Worm (Caenorhabditis elegans) whole organism, L2 larva: Measurements from ENCODE around the gene C04G6.4.

Experiments
- aly-2 ChIP-seq: fragments of 150-350 bp; optimal IDR thresholded peaks from 2 replicates; lab custom pipeline; 2014; ENCODE audit warnings: missing biosample characterization, missing genetic modification characterization
- nhr-11 ChIP-seq: fragments of 150-350 bp; optimal IDR thresholded peaks from 2 replicates; lab custom pipeline; 2014; ENCODE audit warnings: missing biosample characterization, missing genetic modification characterization
- nhr-237 ChIP-seq: fragments of 150-350 bp; optimal IDR thresholded peaks from 2 replicates; lab custom pipeline; 2014; ENCODE audit warnings: missing biosample characterization, missing genetic modification characterization
- snpc-4 ChIP-seq: fragments of 150-350 bp; optimal IDR thresholded peaks from 2 replicates; lab custom pipeline; 2014; ENCODE audit warnings: missing biosample characterization, missing genetic modification characterization
- unc-39 ChIP-seq: fragments of 150-350 bp; optimal IDR thresholded peaks from 2 replicates; lab custom pipeline; 2014; ENCODE audit warnings: missing biosample characterization, missing genetic modification characterization
- ztf-11 ChIP-seq: sonication (generic microtip); optimal IDR thresholded peaks from 2 replicates; lab custom pipeline; 2017; ENCODE audit warnings: missing biosample characterization, missing genetic modification characterization

DNA sequence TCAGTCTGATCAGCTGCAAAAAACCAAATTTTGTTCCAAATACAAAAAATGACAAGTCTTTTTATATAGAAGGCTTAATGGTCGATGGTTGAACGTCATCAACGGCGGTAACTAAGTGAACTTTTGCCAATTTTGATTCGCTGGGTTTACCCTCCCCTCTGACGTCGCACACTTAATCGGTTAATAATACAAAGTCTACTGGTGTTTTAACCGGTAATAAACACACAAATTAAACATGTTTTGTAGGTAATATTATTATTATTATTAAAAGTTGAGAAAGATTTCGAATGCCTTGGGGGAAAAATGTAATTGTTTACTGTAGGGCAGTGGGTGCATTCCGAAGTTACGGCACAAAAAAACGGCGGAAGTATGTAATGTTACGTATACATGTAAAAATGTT lies 22.5 kb downstream of the C04G6.4 start, which contains the start of gene pho-12:
- no peak for TF ChIP-seq aly-2 (tag; lab: Kevin White, UChicago)
- no peak for TF ChIP-seq unc-39 (tag; lab: Kevin White, UChicago)
- no peak for TF ChIP-seq snpc-4 (tag; lab: Kevin White, UChicago)
- no peak for TF ChIP-seq ztf-11
- no peak for TF ChIP-seq nhr-11 (tag; lab: Kevin White, UChicago)
- TF ChIP-seq nhr-237 (tag; lab: Kevin White, UChicago): no peak
